Worm (Caenorhabditis elegans) whole organism, L1 larva: Measurements from ENCODE around the gene cand-1.

Experiments used
- C34B4.2 ChIP-seq: sonication (generic microtip); optimal IDR thresholded peaks from 2 replicates; lab custom pipeline; 2017; ENCODE audit warnings: mild to moderate bottlenecking, missing genetic modification characterization, missing compliant biosample characterization
- ama-1 ChIP-seq: fragments of 150-350 bp; optimal IDR thresholded peaks from 2 replicates; lab custom pipeline; 2014
- blmp-1 ChIP-seq: fragments of 150-350 bp; optimal IDR thresholded peaks from 2 replicates; lab custom pipeline; 2014; ENCODE audit warnings: missing biosample characterization, missing genetic modification characterization
- ceh-82 ChIP-seq, 3 experiments: fragments of 150-350 bp in 1 of 3; sonication (generic microtip) in 2 of 3; optimal IDR thresholded peaks; 2 replicates each; lab custom pipeline; 2014 to 2017; ENCODE audit warnings: missing biosample characterization in 3 of 3, missing genetic modification characterization in 3 of 3
- dpl-1 ChIP-seq, 3 experiments: fragments of 150-350 bp in 2 of 3; sonication (generic microtip) in 1 of 3; optimal IDR thresholded peaks; 2 replicates each; lab custom pipeline; 2014 to 2017; ENCODE audit warnings: missing biosample characterization in 3 of 3, missing genetic modification characterization in 3 of 3, missing genetic modification reagents in 3 of 3
- efl-1 ChIP-seq, 4 experiments: fragments of 150-350 bp; optimal IDR thresholded peaks in 3 of 4; peaks in 1 of 4; 1 replicate in 1 of 4; 2 replicates in 3 of 4; lab custom pipeline; 2014; ENCODE audit warnings: missing biosample characterization in 2 of 4, missing genetic modification characterization in 2 of 4, missing genetic modification reagents in 2 of 4
- egl-27 ChIP-seq, 2 experiments: fragments of 150-350 bp in 1 of 2; sonication (generic microtip); optimal IDR thresholded peaks; 3 replicates each; lab custom pipeline; 2017 to 2018; ENCODE audit warnings: missing biosample characterization in 2 of 2, missing genetic modification characterization in 2 of 2, missing genetic modification reagents in 2 of 2
- elt-2 ChIP-seq: sonication (generic microtip); optimal IDR thresholded peaks from 2 replicates; lab custom pipeline; 2016; ENCODE audit warnings: missing genetic modification characterization, mild to moderate bottlenecking, inconsistent platforms, missing compliant biosample characterization, missing genetic modification reagents
- elt-3 ChIP-seq, 6 experiments: fragments of 150-350 bp in 1 of 6; sonication (generic microtip); optimal IDR thresholded peaks; 2 replicates each; lab custom pipeline; 2017 to 2018; ENCODE audit warnings: missing biosample characterization in 6 of 6, missing genetic modification characterization in 6 of 6, inconsistent platforms in 1 of 6
- grh-1 ChIP-seq: fragments of 200-800 bp; sonication (Bioruptor generic); IDR thresholded peaks from 2 replicates; pipeline ENCODE4 v1.3.6; 2022; ENCODE audit warnings: missing genetic modification reagents, missing genetic modification characterization, missing compliant biosample characterization
- jun-1 ChIP-seq: fragments of 150-350 bp; optimal IDR thresholded peaks from 2 replicates; lab custom pipeline; 2014; ENCODE audit warnings: missing biosample characterization, missing genetic modification reagents, missing genetic modification characterization
- lin-14 ChIP-seq: fragments of 200-800 bp; sonication (Bioruptor generic); optimal IDR thresholded peaks from 2 replicates; lab custom pipeline; 2018; ENCODE audit warnings: mild to moderate bottlenecking, missing genetic modification characterization, moderate library complexity, missing compliant biosample characterization
- lin-15B ChIP-seq: fragments of 150-350 bp; sonication (generic microtip); optimal IDR thresholded peaks from 3 replicates; lab custom pipeline; 2014; ENCODE audit warnings: missing biosample characterization, missing genetic modification characterization
- lin-35 ChIP-seq, 2 experiments: fragments of 150-350 bp; optimal IDR thresholded peaks; 2 replicates each; lab custom pipeline; 2014; ENCODE audit warnings: missing biosample characterization in 2 of 2, missing genetic modification characterization in 2 of 2, missing genetic modification reagents in 2 of 2
- mdl-1 ChIP-seq, 2 experiments: fragments of 150-350 bp; optimal IDR thresholded peaks; 2 replicates each; lab custom pipeline; 2014 to 2017; ENCODE audit warnings: missing biosample characterization in 2 of 2, missing genetic modification characterization in 2 of 2, inconsistent platforms in 1 of 2
- mep-1 ChIP-seq: fragments of 150-350 bp; optimal IDR thresholded peaks from 2 replicates; lab custom pipeline; 2014; ENCODE audit warnings: missing biosample characterization, missing genetic modification characterization
- nhr-12 ChIP-seq: sonication (generic microtip); optimal IDR thresholded peaks from 2 replicates; lab custom pipeline; 2017; ENCODE audit warnings: missing biosample characterization, missing genetic modification characterization
- nhr-19 ChIP-seq: fragments of 200-800 bp; sonication (Bioruptor generic); conservative IDR thresholded peaks from 2 replicates; pipeline ENCODE4 v1.3.6; 2022; ENCODE audit warnings: missing genetic modification characterization, missing compliant biosample characterization
- nhr-20 ChIP-seq: sonication (generic microtip); optimal IDR thresholded peaks from 2 replicates; lab custom pipeline; 2016; ENCODE audit warnings: mild to moderate bottlenecking, missing genetic modification characterization, missing compliant biosample characterization
- nhr-28 ChIP-seq: fragments of 150-350 bp; optimal IDR thresholded peaks from 2 replicates; lab custom pipeline; 2014; ENCODE audit warnings: missing biosample characterization, missing genetic modification characterization
- nhr-47 ChIP-seq: sonication (generic microtip); optimal IDR thresholded peaks from 2 replicates; lab custom pipeline; 2016; ENCODE audit warnings: mild to moderate bottlenecking, missing genetic modification characterization, moderate library complexity, missing compliant biosample characterization
- nhr-71 ChIP-seq: sonication (generic microtip); optimal IDR thresholded peaks from 2 replicates; lab custom pipeline; 2016; ENCODE audit warnings: mild to moderate bottlenecking, missing genetic modification characterization, moderate library complexity, missing compliant biosample characterization
- nhr-77 ChIP-seq: fragments of 150-350 bp; optimal IDR thresholded peaks from 2 replicates; lab custom pipeline; 2014; ENCODE audit warnings: missing biosample characterization, missing genetic modification characterization
- nhr-85 ChIP-seq: sonication (generic microtip); peaks from one replicate; lab custom pipeline; 2016; ENCODE audit warnings: missing genetic modification characterization, inconsistent platforms, missing compliant biosample characterization
- nhr-90 ChIP-seq: sonication (generic microtip); optimal IDR thresholded peaks from 2 replicates; lab custom pipeline; 2016; ENCODE audit warnings: mild to moderate bottlenecking, missing genetic modification characterization, missing compliant biosample characterization; ENCODE audit not compliant: poor library complexity
- pqm-1 ChIP-seq: sonication (generic microtip); optimal IDR thresholded peaks from 3 replicates; lab custom pipeline; 2017; ENCODE audit warnings: missing biosample characterization, missing genetic modification characterization
- rnt-1 ChIP-seq: sonication (generic microtip); optimal IDR thresholded peaks from 2 replicates; lab custom pipeline; 2016; ENCODE audit warnings: mild to moderate bottlenecking, missing genetic modification characterization, moderate library complexity, missing compliant biosample characterization
- skn-1 ChIP-seq: fragments of 150-350 bp; optimal IDR thresholded peaks from 2 replicates; lab custom pipeline; 2014; ENCODE audit warnings: missing biosample characterization, missing genetic modification characterization
- snu-23 ChIP-seq: sonication (generic microtip); optimal IDR thresholded peaks from 2 replicates; lab custom pipeline; 2016; ENCODE audit warnings: missing genetic modification characterization, missing compliant biosample characterization
- tlp-1 ChIP-seq: fragments of 150-350 bp; optimal IDR thresholded peaks from 2 replicates; lab custom pipeline; 2014; ENCODE audit warnings: missing biosample characterization, missing genetic modification characterization
- unc-86 ChIP-seq: sonication (generic microtip); optimal IDR thresholded peaks from 2 replicates; lab custom pipeline; 2016; ENCODE audit warnings: missing genetic modification characterization, missing compliant biosample characterization
- vab-15 ChIP-seq: sonication (generic microtip); optimal IDR thresholded peaks from 2 replicates; lab custom pipeline; 2017; ENCODE audit warnings: missing genotype, mild to moderate bottlenecking, missing genetic modification characterization, missing compliant biosample characterization
- zag-1 ChIP-seq: fragments of 150-350 bp; optimal IDR thresholded peaks from 2 replicates; lab custom pipeline; 2014; ENCODE audit warnings: missing biosample characterization, missing genetic modification characterization
- ztf-11 ChIP-seq, 2 experiments: sonication (generic microtip); optimal IDR thresholded peaks; 2 replicates each; lab custom pipeline; 2016 to 2017; ENCODE audit warnings: missing genetic modification characterization in 2 of 2, missing biosample characterization in 1 of 2, missing compliant biosample characterization in 1 of 2
- ztf-4 ChIP-seq: fragments of 150-350 bp; optimal IDR thresholded peaks from 2 replicates; lab custom pipeline; 2014; ENCODE audit warnings: missing biosample characterization, missing genetic modification characterization

The cand-1 gene

DNA sequence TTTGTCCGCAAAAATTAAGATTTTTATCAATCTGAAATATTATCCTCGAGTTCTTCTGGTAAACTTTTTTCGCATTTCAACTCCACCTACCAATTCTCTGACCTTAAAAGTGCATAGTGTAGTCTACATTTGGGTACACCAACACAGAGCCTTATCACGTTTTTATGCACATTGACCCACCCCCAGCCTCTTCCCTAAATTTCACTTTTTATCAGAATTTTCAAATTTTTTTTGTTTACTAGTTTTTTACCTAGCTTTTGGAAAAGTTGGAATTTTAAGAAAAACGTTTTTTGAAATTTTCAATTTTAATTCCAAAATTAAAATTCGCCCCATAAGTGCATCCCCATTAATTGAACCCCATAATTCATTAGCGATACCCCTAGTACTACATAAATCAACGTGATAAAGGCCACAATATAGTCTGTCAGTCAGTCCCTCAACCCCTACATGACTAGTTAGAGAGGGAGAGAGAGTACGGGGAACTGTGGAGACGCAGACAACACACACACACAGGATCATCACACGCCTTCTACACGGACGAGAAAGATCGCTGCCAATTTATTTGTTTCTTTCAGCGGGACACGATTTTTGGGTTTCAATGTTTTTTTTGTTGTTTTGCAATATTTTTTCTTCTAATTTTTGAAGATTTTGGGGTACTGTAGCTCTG, 12.0 kb downstream of the cand-1 start:
- TF ChIP-seq vab-15 (no peak), lin-35 (GFP tag; optimal IDR thresholded peaks at IDR 0.05; lab: Kevin White, UChicago) (peak in 1 of 2 experiments; percentile 43), blmp-1 (tag; lab: Kevin White, UChicago) (peak; percentile 25), nhr-20 (tag; lab: Kevin White, UChicago) (peak; percentile 45), nhr-71 (tag; lab: Kevin White, UChicago) (peak; percentile 33), efl-1 (optimal IDR thresholded peaks at IDR 0.05; lab: Kevin White, UChicago) (no peak), efl-1 (GFP tag; optimal IDR thresholded peaks at IDR 0.05 in 1 of 2; lab: Kevin White, UChicago) (no peak), elt-2 (tag; lab: Kevin White, UChicago) (peak; percentile 28), grh-1 (GFP tag; lab: Robert Waterston, UW) (no peak), nhr-19 (GFP tag; lab: Robert Waterston, UW) (peak; percentile 8; the same call in 1 of the 2 replicates), mep-1 (tag; lab: Kevin White, UChicago) (peak; percentile 3), ama-1 (lab: Kevin White, UChicago) (peak; percentile 3), snu-23 (GFP tag; lab: Kevin White, UChicago) (peak; percentile 46), ztf-4 (peak; percentile 19), elt-3 (tag; optimal IDR thresholded peaks at IDR 0.05; lab: Kevin White, UChicago) (peak in 3 of 6 experiments; percentile 29 to 66 (median 37)), nhr-85 (tag; lab: Kevin White, UChicago) (peak; percentile 86)

DNA sequence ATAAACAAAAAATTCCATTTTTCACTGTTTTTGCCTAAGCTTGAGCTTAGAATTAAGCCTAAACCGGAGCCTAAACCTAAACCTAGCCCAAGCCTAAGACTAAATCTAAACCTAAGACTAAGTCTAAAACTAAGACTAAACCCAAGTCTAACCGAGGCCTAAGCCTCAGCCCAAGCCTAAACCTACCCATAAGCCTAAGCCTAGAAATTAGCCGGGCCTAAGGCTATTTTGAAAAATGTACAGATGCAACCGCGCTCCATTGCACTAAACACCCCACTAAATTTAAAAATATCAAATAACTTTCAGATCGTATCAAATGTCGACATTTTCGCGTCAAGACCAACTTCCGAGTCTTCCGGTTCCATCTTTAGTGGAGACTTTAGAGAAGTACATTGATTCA, 12.6 kb downstream of the cand-1 start, which contains the start of gene T20B3.1:
Gene T20B3.1 (plus strand): TSS at position 301 of the 400 bp plus-strand sequence.
- TF ChIP-seq zag-1 (tag; lab: Kevin White, UChicago) (no peak), ceh-82 (tag; optimal IDR thresholded peaks at IDR 0.05; lab: Kevin White, UChicago) (no peak), ztf-11 (tag; optimal IDR thresholded peaks at IDR 0.05; lab: Kevin White, UChicago) (no peak), efl-1 (optimal IDR thresholded peaks at IDR 0.05; lab: Kevin White, UChicago) (no peak), efl-1 (GFP tag; optimal IDR thresholded peaks at IDR 0.05 in 1 of 2; lab: Kevin White, UChicago) (peak in 1 of 2 experiments; percentile 73), nhr-28 (tag; lab: Kevin White, UChicago) (no peak), nhr-77 (tag; lab: Kevin White, UChicago) (no peak), grh-1 (GFP tag; lab: Robert Waterston, UW) (no peak)

DNA sequence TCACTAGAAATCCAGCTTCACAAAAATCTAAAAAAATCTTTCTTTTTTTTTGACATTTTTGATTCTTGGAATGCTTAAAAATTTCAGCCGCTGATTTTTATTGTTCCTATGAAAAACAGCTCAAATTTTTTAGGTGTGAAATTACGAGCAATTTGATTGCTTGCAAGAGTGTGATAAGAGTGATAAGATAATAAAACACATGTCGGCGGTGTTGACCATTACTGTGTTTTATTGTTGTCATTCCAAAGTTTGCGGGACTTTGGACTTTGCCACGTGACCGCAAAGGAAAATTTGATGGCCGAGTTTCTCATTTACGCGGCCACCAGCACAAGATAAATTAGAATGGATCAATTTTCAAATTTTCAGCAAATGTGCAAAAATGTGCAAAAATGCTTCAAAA, 14.0 kb downstream of the cand-1 start:
- TF ChIP-seq nhr-90 (peak; percentile 16), elt-2 (tag; lab: Kevin White, UChicago) (peak; percentile 94), lin-14 (GFP tag; lab: Kevin White, UChicago) (peak; percentile 21), egl-27 (tag; optimal IDR thresholded peaks at IDR 0.05; lab: Kevin White, UChicago) (no peak), nhr-47 (no peak), rnt-1 (tag; lab: Kevin White, UChicago) (no peak), mdl-1 (tag; optimal IDR thresholded peaks at IDR 0.05; lab: Kevin White, UChicago) (peak in 1 of 2 experiments; percentile 46), unc-86 (tag; lab: Kevin White, UChicago) (no peak), elt-3 (tag; optimal IDR thresholded peaks at IDR 0.05; lab: Kevin White, UChicago) (peak in 2 of 6 experiments; percentile 40 to 72), nhr-20 (tag; lab: Kevin White, UChicago) (peak; percentile 32), dpl-1 (GFP tag; optimal IDR thresholded peaks at IDR 0.05; lab: Kevin White, UChicago) (peak in 1 of 3 experiments; percentile 18), efl-1 (optimal IDR thresholded peaks at IDR 0.05; lab: Kevin White, UChicago) (no peak), efl-1 (GFP tag; optimal IDR thresholded peaks at IDR 0.05 in 1 of 2; lab: Kevin White, UChicago) (peak in 1 of 2 experiments; percentile 12), pqm-1 (tag; lab: Kevin White, UChicago) (no peak), lin-35 (GFP tag; optimal IDR thresholded peaks at IDR 0.05; lab: Kevin White, UChicago) (peak in 1 of 2 experiments; percentile 48), nhr-71 (tag; lab: Kevin White, UChicago) (peak; percentile 27), tlp-1 (tag; lab: Kevin White, UChicago) (peak; percentile 84)

DNA sequence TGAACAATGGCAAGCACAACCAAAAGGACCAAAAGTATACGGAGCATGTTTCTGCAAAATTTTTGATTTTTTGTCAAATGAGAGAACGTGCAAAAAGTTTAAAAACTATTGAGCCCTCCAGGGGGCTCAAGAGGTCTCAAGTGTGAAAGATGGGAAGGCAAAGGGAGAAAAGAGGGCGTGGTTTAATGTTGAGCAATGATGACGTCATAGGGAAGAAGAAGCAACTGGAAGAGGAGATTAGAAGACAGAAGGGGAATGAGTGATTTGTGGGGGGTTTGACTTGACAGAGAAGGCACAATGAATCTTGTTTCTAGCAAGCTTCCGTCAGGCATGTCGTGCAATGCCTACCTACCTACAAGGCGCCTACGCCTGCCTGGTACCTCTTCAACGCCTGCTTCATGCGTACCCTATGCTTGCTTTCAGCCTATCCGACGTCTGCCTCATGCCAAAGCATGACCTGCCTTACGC, 18.6 kb downstream of the cand-1 start, which contains the start of gene T20B3.14:
Gene T20B3.14 (minus strand): TSS at position 51 of the 468 bp plus-strand sequence.
- TF ChIP-seq skn-1 (tag; lab: Kevin White, UChicago) (no peak), lin-15B (tag; lab: Kevin White, UChicago) (no peak), nhr-90 (no peak), nhr-12 (tag; lab: Kevin White, UChicago) (no peak), jun-1 (no peak), C34B4.2 (tag; lab: Kevin White, UChicago) (no peak), lin-14 (GFP tag; lab: Kevin White, UChicago) (peak; percentile 22)
